Worm (Caenorhabditis elegans) whole organism, midembryonic: ENCODE data around the gene F12A10.1.
A peak's percentile ranks its signal among the peaks of the same experiment; 100 is the strongest.

ENCODE experiments used
- T22C8.4 ChIP-seq: fragments of 200-800 bp; sonication (Bioruptor generic); IDR thresholded peaks from 2 replicates; pipeline ENCODE4 v1.3.6; 2022; ENCODE audit warnings: missing genetic modification characterization, missing compliant biosample characterization
- cog-1 ChIP-seq: sonication (generic microtip); optimal IDR thresholded peaks from 2 replicates; lab custom pipeline; 2016; ENCODE audit warnings: missing genetic modification characterization, missing compliant biosample characterization
- flt-1 ChIP-seq: fragments of 200-800 bp; sonication (Bioruptor generic); IDR thresholded peaks from 2 replicates; pipeline ENCODE4 v1.3.6; 2022; ENCODE audit warnings: missing genetic modification characterization, missing compliant biosample characterization
- klf-2 ChIP-seq: fragments of 200-800 bp; sonication (Bioruptor generic); conservative IDR thresholded peaks from 2 replicates; pipeline ENCODE4 v1.3.6; 2022; ENCODE audit warnings: missing genetic modification reagents, missing genetic modification characterization, missing compliant biosample characterization
- med-1 ChIP-seq: sonication (generic microtip); optimal IDR thresholded peaks from 2 replicates; lab custom pipeline; 2017; ENCODE audit warnings: missing genetic modification characterization, mild to moderate bottlenecking, missing compliant biosample characterization, antibody characterized with exemption, missing genetic modification reagents; ENCODE audit not compliant: insufficient read depth
- ref-1 ChIP-seq: fragments of 200-800 bp; sonication (Bioruptor generic); conservative IDR thresholded peaks from 2 replicates; pipeline ENCODE4 v1.3.6; 2022; ENCODE audit warnings: missing genetic modification reagents, missing genetic modification characterization, missing compliant biosample characterization
- tab-1 ChIP-seq: fragments of 200-800 bp; sonication (Bioruptor generic); IDR thresholded peaks from 2 replicates; pipeline ENCODE4 v1.3.6; 2022; ENCODE audit warnings: missing genetic modification characterization, missing compliant biosample characterization
- ztf-23 ChIP-seq: fragments of 200-800 bp; sonication (Bioruptor generic); IDR thresholded peaks from 2 replicates; pipeline ENCODE4 v1.3.6; 2022; ENCODE audit warnings: missing genetic modification reagents, missing genetic modification characterization, missing compliant biosample characterization
- ztf-29 ChIP-seq: fragments of 200-800 bp; sonication (Bioruptor generic); IDR thresholded peaks from 2 replicates; pipeline ENCODE4 v1.3.6; 2022; ENCODE audit warnings: missing genetic modification reagents, missing genetic modification characterization, missing compliant biosample characterization

F12A10.1 gene

DNA sequence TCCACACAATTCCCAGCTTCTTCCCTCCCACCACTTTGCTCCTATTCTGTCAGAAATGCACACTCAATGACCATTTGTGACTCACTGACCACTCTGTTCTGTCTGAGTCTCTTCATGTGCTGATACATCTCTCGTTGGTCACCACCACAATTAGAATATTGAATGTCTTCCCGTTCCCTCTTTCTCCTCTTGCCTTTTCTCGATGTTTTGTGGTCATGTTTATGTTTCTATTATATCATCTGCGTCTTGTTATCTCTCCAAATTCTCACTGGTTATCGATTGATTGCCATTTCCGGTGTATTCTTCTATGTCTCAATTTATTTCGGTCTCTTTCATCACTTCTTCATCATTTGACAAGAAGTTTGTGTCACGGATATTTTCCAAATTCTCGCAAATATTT, 35.4 kb upstream of the F12A10.1 start:
- TF ChIP-seq klf-2 (GFP tag; lab: Robert Waterston, UW) (no peak), T22C8.4 (peak; percentile 72), cog-1 (tag; lab: Kevin White, UChicago) (peak; percentile 16), ztf-29 (GFP tag; lab: Robert Waterston, UW) (no peak), tab-1 (GFP tag; lab: Robert Waterston, UW) (no peak), med-1 (no peak)

DNA sequence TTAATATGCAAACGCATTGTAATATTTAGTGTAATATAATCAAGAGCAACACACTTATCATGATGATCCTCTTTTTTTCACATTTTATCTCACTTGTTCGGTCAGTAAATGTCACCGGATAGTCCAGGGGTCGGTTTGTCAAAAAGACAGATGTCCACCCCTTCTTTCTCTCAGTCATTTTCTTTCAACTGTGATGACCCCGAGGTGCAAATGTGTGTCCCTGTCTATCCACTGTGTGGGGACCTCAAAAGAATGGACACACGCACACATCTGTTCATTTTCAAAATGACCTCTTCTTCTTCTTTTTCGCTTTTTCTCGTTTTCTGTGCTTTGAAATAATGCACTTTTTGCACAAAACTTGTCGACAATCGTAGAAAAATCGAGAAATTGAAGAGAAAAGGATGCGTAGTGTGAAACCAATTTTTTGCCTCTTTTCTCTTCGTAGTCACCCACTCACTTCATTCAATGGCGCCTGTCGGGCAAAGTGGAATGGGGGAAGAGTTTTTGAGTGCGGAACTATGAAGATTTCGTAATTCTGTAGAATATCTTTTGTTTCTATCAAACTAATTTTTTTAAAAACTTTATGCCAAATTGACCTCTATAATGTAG, 32.5 kb upstream of the F12A10.1 start:
- TF ChIP-seq tab-1 (GFP tag; lab: Robert Waterston, UW) (no peak), T22C8.4 (no peak), cog-1 (tag; lab: Kevin White, UChicago) (no peak), ztf-23 (GFP tag; lab: Robert Waterston, UW) (no peak), ztf-29 (GFP tag; lab: Robert Waterston, UW) (no peak), klf-2 (GFP tag; lab: Robert Waterston, UW) (no peak), flt-1 (no peak), ref-1 (GFP tag; lab: Robert Waterston, UW) (no peak), med-1 (no peak)

DNA sequence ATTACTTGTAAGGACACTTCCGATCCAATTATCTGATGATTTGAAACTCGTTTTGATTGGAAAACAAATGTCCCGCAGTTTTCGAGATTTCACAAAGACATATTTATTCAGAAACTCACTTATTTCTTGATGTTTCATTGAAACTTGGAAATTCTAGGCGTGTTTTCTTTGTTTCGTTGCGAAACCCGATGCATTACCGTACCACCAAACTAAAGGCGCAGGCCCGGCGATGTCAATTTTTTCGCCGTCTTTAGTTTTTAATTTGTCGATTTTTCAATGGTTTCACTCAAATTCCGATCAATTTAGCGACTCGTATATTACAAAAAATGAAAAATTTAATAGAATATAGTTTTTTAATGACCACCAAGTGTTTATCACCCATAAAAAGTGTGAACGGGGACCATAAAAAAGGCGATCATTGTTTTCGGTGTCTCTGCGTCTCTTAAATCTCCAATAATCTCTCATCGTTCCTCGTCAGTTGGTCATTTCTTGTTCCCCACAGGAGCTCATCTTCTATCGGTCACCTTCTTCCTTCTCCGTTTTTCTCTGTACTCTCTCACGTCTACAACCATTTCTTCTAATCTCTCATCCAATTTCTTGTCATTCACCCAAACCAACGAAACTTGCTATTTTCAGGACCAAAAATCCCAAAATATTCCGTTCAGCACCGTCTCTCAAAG, 30.5 kb upstream of the F12A10.1 start, which contains the start of gene clr-1:
Gene clr-1, plus strand, starts transcription at position 630 of the 680 bp plus-strand sequence.
- TF ChIP-seq tab-1 (GFP tag; lab: Robert Waterston, UW) (no peak), T22C8.4 (no peak), ref-1 (GFP tag; lab: Robert Waterston, UW) (no peak), flt-1 (no peak)

DNA sequence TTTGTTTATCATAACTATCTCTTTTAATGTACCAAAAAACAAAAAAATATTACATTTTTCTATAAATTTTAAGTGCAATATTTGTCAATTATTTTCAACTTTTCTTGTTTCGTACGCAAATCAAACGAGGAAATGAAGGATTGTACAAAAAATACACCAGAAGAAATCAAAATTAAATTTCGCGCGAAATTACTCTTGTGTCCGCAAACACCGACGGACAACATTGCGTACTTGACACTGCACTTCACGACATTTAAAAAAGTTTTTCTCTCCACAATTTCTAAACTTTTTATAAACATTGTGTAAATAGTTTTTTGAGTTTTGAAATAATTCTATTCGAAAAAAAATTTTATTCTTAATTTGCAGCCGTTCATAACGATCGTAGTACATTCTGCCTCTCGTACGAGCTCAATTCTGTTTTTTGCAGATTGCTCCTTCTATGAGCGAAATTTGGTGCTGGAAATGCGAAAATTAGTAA, 22.4 kb upstream of the F12A10.1 start, which contains the start of gene mrps-16:
Gene mrps-16, plus strand, starts transcription at position 428 of the 478 bp plus-strand sequence.
- TF ChIP-seq tab-1 (GFP tag; lab: Robert Waterston, UW) = no peak
- TF ChIP-seq ztf-23 (GFP tag; lab: Robert Waterston, UW) = no peak
- peak; percentile 41; the same call in 1 of the 2 replicates for TF ChIP-seq flt-1
- TF ChIP-seq cog-1 (tag; lab: Kevin White, UChicago) = no peak
- TF ChIP-seq klf-2 (GFP tag; lab: Robert Waterston, UW) = no peak
- no peak for TF ChIP-seq T22C8.4

DNA sequence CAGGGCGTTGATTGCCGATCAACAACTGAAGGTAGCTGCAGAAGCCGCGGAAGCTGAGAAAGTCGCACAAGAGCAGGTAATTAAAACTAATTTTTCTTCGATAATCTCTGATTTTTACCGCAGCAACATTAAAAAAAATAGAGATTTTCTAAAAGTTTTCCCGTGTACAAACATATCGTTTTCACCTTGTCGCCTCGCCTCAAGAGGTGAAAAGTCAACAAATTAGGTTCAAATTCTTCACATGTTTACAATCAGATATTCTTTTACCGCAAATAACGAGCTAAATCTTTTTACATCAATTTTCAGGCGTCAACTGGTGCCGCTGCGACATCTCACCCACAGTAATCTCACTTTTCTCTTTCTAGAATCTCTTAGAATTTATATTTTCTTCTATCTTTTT, 21.4 kb upstream of the F12A10.1 start, which contains the start of gene ilcr-2:
Gene ilcr-2, plus strand, starts transcription at position 301 of the 400 bp plus-strand sequence.
- TF ChIP-seq ztf-23 (GFP tag; lab: Robert Waterston, UW) (no peak), tab-1 (GFP tag; lab: Robert Waterston, UW) (no peak), cog-1 (tag; lab: Kevin White, UChicago) (no peak), flt-1 (no peak), klf-2 (GFP tag; lab: Robert Waterston, UW) (no peak), ztf-29 (GFP tag; lab: Robert Waterston, UW) (no peak), med-1 (no peak), T22C8.4 (no peak), ref-1 (GFP tag; lab: Robert Waterston, UW) (no peak)

DNA sequence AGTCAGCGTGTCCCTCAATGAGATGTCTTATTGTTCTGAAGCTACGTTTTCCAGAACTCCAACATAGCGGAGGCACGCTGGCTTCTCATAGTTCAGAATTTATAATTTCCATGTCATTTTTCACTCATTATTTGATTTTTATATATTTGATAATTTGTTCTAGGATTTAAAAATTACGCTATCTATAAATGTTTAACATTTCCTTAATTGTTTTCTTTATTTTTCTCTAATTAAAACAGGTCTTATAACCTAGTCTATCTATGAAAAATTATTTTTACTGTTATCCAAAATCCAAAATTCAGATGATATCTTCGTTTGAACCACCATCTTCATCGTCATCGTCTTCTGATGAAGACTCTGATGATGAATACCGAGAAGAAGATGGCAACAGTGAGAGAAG, 18.0 kb upstream of the F12A10.1 start, which contains the start of gene F56D1.1:
Gene F56D1.1, plus strand, starts transcription at position 301 of the 400 bp plus-strand sequence.
- TF ChIP-seq med-1 (no peak), T22C8.4 (no peak), klf-2 (GFP tag; lab: Robert Waterston, UW) (no peak), cog-1 (tag; lab: Kevin White, UChicago) (no peak), ref-1 (GFP tag; lab: Robert Waterston, UW) (no peak), tab-1 (GFP tag; lab: Robert Waterston, UW) (no peak), ztf-23 (GFP tag; lab: Robert Waterston, UW) (no peak), flt-1 (no peak), ztf-29 (GFP tag; lab: Robert Waterston, UW) (no peak)

DNA sequence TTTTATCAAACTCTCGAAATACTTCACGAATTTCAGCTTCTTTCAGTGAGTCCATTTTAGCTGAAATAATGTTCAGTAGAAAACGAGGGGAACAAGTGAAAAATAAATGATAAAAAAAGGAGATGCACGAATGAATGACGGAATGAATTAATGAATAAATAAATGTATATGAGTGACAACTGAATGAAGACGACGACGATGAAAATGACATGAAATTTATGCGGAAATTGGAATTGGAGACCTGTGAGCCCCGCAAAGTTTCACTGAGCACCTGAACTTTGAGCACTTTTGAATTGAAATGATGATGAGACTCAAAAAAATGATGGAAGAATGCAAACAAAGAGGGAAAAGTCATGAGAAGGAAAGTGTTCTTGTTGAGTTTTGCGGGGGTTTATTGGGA, 14.4 kb upstream of the F12A10.1 start, which contains the start of gene cal-8:
Gene cal-8, minus strand, starts transcription at position 60 of the 400 bp plus-strand sequence.
- no peak for TF ChIP-seq cog-1 (tag; lab: Kevin White, UChicago)
- TF ChIP-seq ref-1 (GFP tag; lab: Robert Waterston, UW) = no peak
- TF ChIP-seq ztf-29 (GFP tag; lab: Robert Waterston, UW) = no peak
- TF ChIP-seq klf-2 (GFP tag; lab: Robert Waterston, UW) = no peak
- TF ChIP-seq flt-1 = no peak
- TF ChIP-seq tab-1 (GFP tag; lab: Robert Waterston, UW) = no peak
- no peak for TF ChIP-seq T22C8.4
- no peak for TF ChIP-seq med-1
- no peak for TF ChIP-seq ztf-23 (GFP tag; lab: Robert Waterston, UW)

DNA sequence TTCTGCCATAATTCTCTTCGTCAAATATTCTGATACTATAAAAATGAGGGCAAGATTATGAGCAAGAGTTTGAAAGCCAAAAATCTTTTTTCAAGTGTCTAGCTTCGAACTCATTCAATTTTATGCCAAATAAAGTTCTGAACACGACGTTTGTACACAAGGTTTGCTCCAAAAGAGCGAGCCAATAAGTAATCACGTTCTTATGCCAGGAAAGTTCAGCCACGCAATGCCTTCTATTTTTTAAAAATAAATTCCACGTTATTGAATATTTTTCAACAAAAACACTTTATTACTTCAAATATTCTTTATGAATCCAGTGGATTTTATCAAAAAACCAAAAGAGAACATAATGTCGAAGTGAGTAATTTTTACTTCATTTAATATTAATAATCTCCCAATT, 8.5 kb upstream of the F12A10.1 start, which contains the start of gene nep-5:
Gene nep-5, plus strand, starts transcription at position 301 of the 400 bp plus-strand sequence.
- TF ChIP-seq cog-1 (tag; lab: Kevin White, UChicago) (no peak), ref-1 (GFP tag; lab: Robert Waterston, UW) (no peak)

DNA sequence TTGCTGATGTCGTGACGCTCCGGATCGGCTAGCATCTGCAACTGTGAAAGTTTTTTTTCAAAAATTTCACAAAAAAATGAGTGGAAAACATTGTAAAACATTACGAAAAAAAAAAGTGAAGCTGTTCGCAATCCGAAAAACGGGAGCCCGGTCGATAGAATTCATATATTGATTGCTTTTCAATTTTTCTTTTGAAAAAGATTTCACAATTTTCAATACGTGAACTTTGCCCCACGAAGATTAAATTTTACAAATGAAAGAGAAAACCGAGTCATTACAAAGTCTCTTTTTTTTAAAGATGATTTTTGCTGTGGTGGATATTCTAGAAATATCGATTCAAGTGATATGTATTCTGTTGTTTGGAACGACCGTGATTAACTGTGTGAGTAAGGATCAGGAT, 1.9 kb upstream of the F12A10.1 start, which contains the start of gene F12A10.6:
Gene F12A10.6, minus strand, starts transcription at position 101 of the 400 bp plus-strand sequence.
- TF ChIP-seq tab-1 (GFP tag; lab: Robert Waterston, UW) = no peak
- no peak for TF ChIP-seq T22C8.4
- TF ChIP-seq cog-1 (tag; lab: Kevin White, UChicago) = no peak
- TF ChIP-seq klf-2 (GFP tag; lab: Robert Waterston, UW) = no peak
- TF ChIP-seq med-1 = no peak
- TF ChIP-seq flt-1 = no peak
- TF ChIP-seq ztf-29 (GFP tag; lab: Robert Waterston, UW) = no peak
- TF ChIP-seq ztf-23 (GFP tag; lab: Robert Waterston, UW) = no peak
